Worm (Caenorhabditis elegans) whole organism, late embryonic: Measurements from ENCODE around the gene set-13.

ENCODE experiments used
- C38D4.7 ChIP-seq: fragments of 200-800 bp; sonication (Bioruptor generic); optimal IDR thresholded peaks from 2 replicates; lab custom pipeline; 2018; ENCODE audit warnings: mild to moderate bottlenecking, missing genetic modification characterization, moderate library complexity, missing compliant biosample characterization
- K02D7.2 ChIP-seq: sonication (generic microtip); optimal IDR thresholded peaks from 2 replicates; lab custom pipeline; 2017; ENCODE audit warnings: mild to moderate bottlenecking, missing genetic modification characterization, missing compliant biosample characterization
- ets-4 ChIP-seq: sonication (generic microtip); optimal IDR thresholded peaks from 2 replicates; lab custom pipeline; 2016; ENCODE audit warnings: missing genetic modification characterization, missing compliant biosample characterization
- pha-4 ChIP-seq: fragments of 150-350 bp; optimal IDR thresholded peaks from 2 replicates; lab custom pipeline; 2018; ENCODE audit warnings: missing biosample characterization, missing genetic modification reagents, missing genetic modification characterization
- unc-55 ChIP-seq: sonication (generic microtip); optimal IDR thresholded peaks from 2 replicates; lab custom pipeline; 2017; ENCODE audit warnings: missing biosample characterization, missing genetic modification reagents, missing genetic modification characterization

DNA sequence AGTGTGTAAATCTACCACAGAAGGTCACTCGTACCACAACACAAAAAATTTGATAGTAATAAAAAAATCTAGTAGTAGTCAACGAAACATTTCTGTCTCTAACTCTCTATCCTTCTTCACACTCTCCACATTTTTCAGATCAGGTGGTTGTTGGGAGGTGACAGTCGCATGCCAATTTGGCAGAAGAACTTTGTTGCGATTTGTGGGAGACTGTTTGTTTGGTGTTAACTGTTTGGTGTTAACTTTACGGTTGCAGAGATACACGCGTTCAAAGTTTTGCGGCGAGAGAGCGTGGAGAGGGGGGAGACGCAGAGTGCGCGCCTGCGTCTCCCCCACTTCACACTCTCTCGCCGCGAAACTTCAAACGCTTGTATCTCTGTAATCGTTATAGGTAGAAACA, 11.8 kb upstream of the set-13 start:
- no peak for TF ChIP-seq C38D4.7
- TF ChIP-seq ets-4 (tag; lab: Kevin White, UChicago), result no peak
- no peak for TF ChIP-seq unc-55 (GFP tag; lab: Kevin White, UChicago)
- no peak for TF ChIP-seq pha-4 (tag; lab: Kevin White, UChicago)
- no peak for TF ChIP-seq K02D7.2 (tag; lab: Kevin White, UChicago)
